Fruit fly (Drosophila melanogaster): ENCODE measurements around the gene CG17219.

dm6 chr2L:3009438-3009837 lies 19.6 kb upstream of the CG17219 start:
- TF ChIP-seq psq (optimal IDR thresholded peaks at IDR 0.05) (no peak), Dll (optimal IDR thresholded peaks at IDR 0.05) (no peak), pan (optimal IDR thresholded peaks at IDR 0.05) (no peak), CG8478 (optimal IDR thresholded peaks at IDR 0.05) (no peak)

Data from whole organism.